Worm (Caenorhabditis elegans): ENCODE data around the gene utp-20.

Gene utp-20

DNA sequence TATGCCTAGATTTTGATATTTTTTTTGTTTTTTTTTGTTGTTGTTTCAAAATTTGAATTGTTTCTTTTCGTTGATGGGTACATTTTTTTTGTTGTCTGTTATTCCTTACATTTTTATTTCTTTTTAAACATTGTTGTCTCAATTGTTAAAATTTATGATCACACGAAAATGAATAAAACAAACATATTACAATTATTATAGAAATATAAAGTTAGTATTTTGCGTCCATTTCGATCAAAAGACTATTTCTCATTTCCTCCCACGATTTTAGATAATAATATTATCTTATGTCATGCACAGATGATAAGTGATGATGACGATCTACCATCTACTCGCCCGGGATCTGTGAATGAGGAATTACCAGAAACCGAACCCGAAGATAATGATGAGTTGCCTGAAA, 18.5 kb downstream of the utp-20 start, which contains the start of gene wrn-1:
wrn-1 (plus strand) TSS at position 301 of the 400 bp plus-strand sequence.
- TF ChIP-seq cog-1 (tag; optimal IDR thresholded peaks at IDR 0.05) = no peak
- TF ChIP-seq flt-1 (GFP tag; IDR thresholded peaks at IDR 0.05) = no peak
- no peak for TF ChIP-seq T22C8.4 (GFP tag; IDR thresholded peaks at IDR 0.05)
- no peak for TF ChIP-seq ztf-29 (GFP tag; IDR thresholded peaks at IDR 0.05)
- no peak for TF ChIP-seq tab-1 (GFP tag; IDR thresholded peaks at IDR 0.05)
- TF ChIP-seq ref-1 (GFP tag; conservative IDR thresholded peaks at IDR 0.05) = no peak
- TF ChIP-seq ztf-23 (GFP tag; IDR thresholded peaks at IDR 0.05) = no peak
- no peak for TF ChIP-seq klf-2 (GFP tag; conservative IDR thresholded peaks at IDR 0.05)
- no peak for TF ChIP-seq med-1 (GFP tag; optimal IDR thresholded peaks at IDR 0.05; ENCODE audit: insufficient read depth)

DNA sequence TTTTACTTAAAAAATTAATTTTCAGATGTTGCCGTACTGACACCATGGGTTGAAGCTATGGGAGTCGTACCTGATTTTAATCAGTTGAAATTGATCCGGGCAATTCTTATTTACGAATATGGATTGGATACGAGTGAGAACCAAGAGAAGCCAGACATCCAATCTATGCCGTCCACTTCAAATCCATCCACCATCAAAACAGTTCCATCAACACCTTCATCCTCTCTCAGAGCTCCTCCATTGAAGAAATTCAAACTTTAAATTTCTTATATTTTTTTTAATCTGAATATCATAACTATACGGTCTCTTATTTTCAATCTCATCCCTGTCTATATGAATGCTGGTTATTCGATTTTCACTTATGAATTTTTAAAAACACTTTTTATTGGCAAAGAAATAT, 22.7 kb downstream of the utp-20 start:
- no peak for TF ChIP-seq med-1 (GFP tag; optimal IDR thresholded peaks at IDR 0.05; ENCODE audit: insufficient read depth)
- no peak for TF ChIP-seq tab-1 (GFP tag; IDR thresholded peaks at IDR 0.05)
- no peak for TF ChIP-seq T22C8.4 (GFP tag; IDR thresholded peaks at IDR 0.05)
- TF ChIP-seq ztf-23 (GFP tag; IDR thresholded peaks at IDR 0.05) = no peak
- no peak for TF ChIP-seq ztf-29 (GFP tag; IDR thresholded peaks at IDR 0.05)
- TF ChIP-seq klf-2 (GFP tag; conservative IDR thresholded peaks at IDR 0.05) = no peak

- TF ChIP-seq ref-1 (GFP tag; conservative IDR thresholded peaks at IDR 0.05) = no peak
- TF ChIP-seq T22C8.4 (GFP tag; IDR thresholded peaks at IDR 0.05) = no peak
- no peak for TF ChIP-seq ztf-29 (GFP tag; IDR thresholded peaks at IDR 0.05)
- TF ChIP-seq med-1 (GFP tag; optimal IDR thresholded peaks at IDR 0.05; ENCODE audit: insufficient read depth) = no peak
Observed at ce11 chrII:6560291-6560690, 24.1 kb downstream of the utp-20 start.

DNA sequence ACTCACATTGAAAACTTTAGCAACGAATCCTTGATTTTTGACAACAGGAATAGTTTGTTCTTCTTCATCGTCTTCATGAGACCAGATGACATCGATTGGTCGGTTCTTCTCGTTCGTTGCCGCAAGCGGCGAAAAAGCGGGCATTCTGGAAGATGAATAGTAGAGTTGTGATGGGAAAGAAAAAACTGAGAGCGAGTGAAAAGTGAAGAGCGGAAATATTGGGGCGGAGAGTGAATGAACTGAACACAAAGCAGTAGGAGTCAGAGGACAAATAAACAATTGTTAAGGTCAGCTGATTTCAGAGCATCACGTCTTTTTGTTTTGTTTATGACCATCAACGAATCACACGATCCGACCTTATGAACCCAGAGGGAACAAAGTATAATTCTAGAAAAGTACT, 25.1 kb downstream of the utp-20 start, which contains the start of gene F18C5.10:
F18C5.10 (minus strand) TSS at position 145 of the 400 bp plus-strand sequence.
- no peak for TF ChIP-seq ztf-29 (GFP tag; IDR thresholded peaks at IDR 0.05)
- TF ChIP-seq ref-1 (GFP tag; conservative IDR thresholded peaks at IDR 0.05) = no peak
- TF ChIP-seq med-1 (GFP tag; optimal IDR thresholded peaks at IDR 0.05; ENCODE audit: insufficient read depth) = no peak
- TF ChIP-seq klf-2 (GFP tag; conservative IDR thresholded peaks at IDR 0.05) = no peak
- TF ChIP-seq flt-1 (GFP tag; IDR thresholded peaks at IDR 0.05) = no peak
- TF ChIP-seq tab-1 (GFP tag; IDR thresholded peaks at IDR 0.05) = no peak

ce11 chrII:6562203-6562867, 26.2 kb downstream of the utp-20 start:
- TF ChIP-seq ztf-29 (GFP tag; IDR thresholded peaks at IDR 0.05) (no peak), ref-1 (GFP tag; conservative IDR thresholded peaks at IDR 0.05) (no peak), tab-1 (GFP tag; IDR thresholded peaks at IDR 0.05) (no peak), cog-1 (tag; optimal IDR thresholded peaks at IDR 0.05) (no peak), ztf-23 (GFP tag; IDR thresholded peaks at IDR 0.05) (0 out of 2 replicates have a peak, but pooled peaks have one; percentile 50)

- no peak for TF ChIP-seq ztf-29 (GFP tag; IDR thresholded peaks at IDR 0.05)
- TF ChIP-seq cog-1 (tag; optimal IDR thresholded peaks at IDR 0.05) = peak; percentile 13
Observed at ce11 chrII:6563238-6563637, 27.1 kb downstream of the utp-20 start.

DNA sequence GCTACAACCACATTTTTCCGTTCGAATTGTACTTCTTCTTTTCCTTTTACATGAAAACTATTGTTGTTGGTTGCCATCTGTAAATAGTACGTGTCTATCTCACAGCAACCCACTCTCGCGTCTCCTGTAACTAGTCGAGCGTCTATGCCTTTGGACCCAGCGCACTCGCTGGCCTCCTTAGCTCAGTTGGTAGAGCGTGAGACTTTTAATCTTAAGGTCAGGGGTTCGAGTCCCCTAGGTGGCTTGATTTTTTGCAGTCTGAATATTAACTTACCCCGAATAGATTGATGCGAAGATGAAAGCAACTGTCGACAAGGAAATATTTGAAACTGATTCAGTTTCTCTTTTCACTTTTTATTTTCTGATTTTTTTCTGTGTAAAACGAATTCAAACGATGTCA, 28.9 kb downstream of the utp-20 start, which contains the start of gene mpz-3:
mpz-3 (minus strand) TSS at position 320 of the 400 bp plus-strand sequence.
- TF ChIP-seq tab-1 (GFP tag; IDR thresholded peaks at IDR 0.05) (peak; percentile 82; the same call in 1 of the 2 replicates), klf-2 (GFP tag; conservative IDR thresholded peaks at IDR 0.05) (no peak; the same call in none of the 2 replicates), T22C8.4 (GFP tag; IDR thresholded peaks at IDR 0.05) (peak; percentile 67; the same call in 1 of the 2 replicates), ztf-29 (GFP tag; IDR thresholded peaks at IDR 0.05) (peak; percentile 56; the same call in 1 of the 2 replicates), med-1 (GFP tag; optimal IDR thresholded peaks at IDR 0.05; ENCODE audit: insufficient read depth) (peak; percentile 66), cog-1 (tag; optimal IDR thresholded peaks at IDR 0.05) (no peak), flt-1 (GFP tag; IDR thresholded peaks at IDR 0.05) (peak; percentile 86), ztf-23 (GFP tag; IDR thresholded peaks at IDR 0.05) (peak; percentile 80; the same call in 1 of the 2 replicates), ref-1 (GFP tag; conservative IDR thresholded peaks at IDR 0.05) (peak; percentile 61)

DNA sequence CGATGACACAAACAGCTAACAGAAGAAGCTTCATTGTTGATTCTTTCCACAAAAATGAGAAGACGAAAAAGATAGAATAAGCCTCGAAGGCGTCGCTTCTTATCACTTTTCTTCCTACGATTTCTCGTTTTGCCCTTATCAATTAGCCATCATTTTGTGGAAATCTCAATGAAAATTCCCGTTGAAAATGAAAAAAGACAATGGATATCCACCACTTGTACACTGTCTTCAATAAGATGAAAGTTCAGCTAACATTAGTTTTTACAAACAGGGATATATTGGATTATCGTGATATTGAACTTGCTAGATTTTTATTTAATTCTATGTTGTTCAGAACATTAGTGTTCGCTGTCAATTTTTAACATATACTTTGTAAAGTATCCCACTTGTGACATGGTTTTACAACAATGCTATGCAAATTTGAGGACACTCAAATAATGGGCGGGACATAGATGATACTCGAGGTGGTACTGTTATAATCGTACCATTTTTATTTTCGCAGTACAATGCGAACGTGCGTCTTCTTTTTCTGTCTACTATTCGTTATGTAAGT, 30.5 kb downstream of the utp-20 start, which contains the start of the genes F18C5.5 and F18C5.9:
F18C5.5 (minus strand) TSS at position 101 of the 553 bp plus-strand sequence.
F18C5.9 (plus strand) TSS at position 503 of the 553 bp plus-strand sequence.
- TF ChIP-seq cog-1 (tag; optimal IDR thresholded peaks at IDR 0.05) = no peak
- no peak for TF ChIP-seq flt-1 (GFP tag; IDR thresholded peaks at IDR 0.05)
- TF ChIP-seq ztf-23 (GFP tag; IDR thresholded peaks at IDR 0.05) = no peak
- TF ChIP-seq ref-1 (GFP tag; conservative IDR thresholded peaks at IDR 0.05) = no peak
- no peak for TF ChIP-seq klf-2 (GFP tag; conservative IDR thresholded peaks at IDR 0.05)
- no peak for TF ChIP-seq ztf-29 (GFP tag; IDR thresholded peaks at IDR 0.05)
- TF ChIP-seq T22C8.4 (GFP tag; IDR thresholded peaks at IDR 0.05) = no peak
- no peak for TF ChIP-seq med-1 (GFP tag; optimal IDR thresholded peaks at IDR 0.05; ENCODE audit: insufficient read depth)
- TF ChIP-seq tab-1 (GFP tag; IDR thresholded peaks at IDR 0.05) = no peak

- TF ChIP-seq klf-2 (GFP tag; conservative IDR thresholded peaks at IDR 0.05) (no peak), ref-1 (GFP tag; conservative IDR thresholded peaks at IDR 0.05) (no peak), tab-1 (GFP tag; IDR thresholded peaks at IDR 0.05) (no peak), flt-1 (GFP tag; IDR thresholded peaks at IDR 0.05) (no peak), med-1 (GFP tag; optimal IDR thresholded peaks at IDR 0.05; ENCODE audit: insufficient read depth) (no peak), ztf-29 (GFP tag; IDR thresholded peaks at IDR 0.05) (no peak), cog-1 (tag; optimal IDR thresholded peaks at IDR 0.05) (no peak), ztf-23 (GFP tag; IDR thresholded peaks at IDR 0.05) (no peak), T22C8.4 (GFP tag; IDR thresholded peaks at IDR 0.05) (no peak)
Observed at ce11 chrII:6568707-6569106, 32.5 kb downstream of the utp-20 start, which contains the start of gene sra-27. TSS of gene sra-27 (plus strand) at chrII:6569007.

ce11 chrII:6573677-6574076, 37.5 kb downstream of the utp-20 start, which contains the start of gene sra-28:
TSS of gene sra-28 (minus strand) at chrII:6573777.
- TF ChIP-seq ztf-29 (GFP tag; IDR thresholded peaks at IDR 0.05) = no peak
- no peak for TF ChIP-seq ztf-23 (GFP tag; IDR thresholded peaks at IDR 0.05)
- no peak for TF ChIP-seq med-1 (GFP tag; optimal IDR thresholded peaks at IDR 0.05; ENCODE audit: insufficient read depth)
- no peak for TF ChIP-seq tab-1 (GFP tag; IDR thresholded peaks at IDR 0.05)
- no peak for TF ChIP-seq T22C8.4 (GFP tag; IDR thresholded peaks at IDR 0.05)
- no peak for TF ChIP-seq flt-1 (GFP tag; IDR thresholded peaks at IDR 0.05)
- TF ChIP-seq cog-1 (tag; optimal IDR thresholded peaks at IDR 0.05) = no peak
- TF ChIP-seq klf-2 (GFP tag; conservative IDR thresholded peaks at IDR 0.05) = no peak
- TF ChIP-seq ref-1 (GFP tag; conservative IDR thresholded peaks at IDR 0.05) = no peak

Measured in whole organism, midembryonic.